Fruit fly (Drosophila melanogaster) whole organism, embryonic: Measurements from ENCODE around the gene RpS3.
A peak's percentile ranks its signal among the peaks of the same experiment; 100 is the strongest.

Experiments
- CG10209 ChIP-seq: fragments of 200-800 bp; sonication (Bioruptor generic); optimal IDR thresholded peaks from 3 replicates; lab custom pipeline; 2017; ENCODE audit warnings: missing biosample characterization, mild to moderate bottlenecking, missing genetic modification characterization, missing genetic modification reagents
- CG10462 ChIP-seq: fragments of 200-800 bp; sonication (Bioruptor generic); optimal IDR thresholded peaks from 2 replicates; lab custom pipeline; 2016; ENCODE audit warnings: missing biosample characterization, missing genetic modification characterization
- CG11560 ChIP-seq: fragments of 200-800 bp; sonication (Bioruptor generic); IDR thresholded peaks from 3 replicates; pipeline ENCODE4 v1.3.6; 2022; ENCODE audit warnings: missing biosample characterization, missing genetic modification characterization
- CG14667 ChIP-seq: fragments of 200-800 bp; sonication (Bioruptor generic); IDR thresholded peaks from 2 replicates; pipeline ENCODE4 v1.3.6; 2022; ENCODE audit warnings: missing biosample characterization, missing genetic modification characterization
- CG16813 ChIP-seq: fragments of 200-800 bp; sonication (Bioruptor generic); IDR thresholded peaks from 3 replicates; pipeline ENCODE4 v1.3.6; 2022; ENCODE audit warnings: missing biosample characterization, missing genetic modification characterization; ENCODE audit not compliant: partially characterized antibody
- CG16815 ChIP-seq: fragments of 200-800 bp; sonication (Bioruptor generic); optimal IDR thresholded peaks from 3 replicates; lab custom pipeline; 2017; ENCODE audit warnings: missing biosample characterization, mild to moderate bottlenecking, missing genetic modification characterization
- CG17385 ChIP-seq: fragments of 200-800 bp; sonication (Bioruptor generic); optimal IDR thresholded peaks from 3 replicates; lab custom pipeline; 2018; ENCODE audit warnings: missing biosample characterization, mild to moderate bottlenecking, missing genetic modification characterization
- CG17802 ChIP-seq: fragments of 200-800 bp; sonication (Bioruptor generic); optimal IDR thresholded peaks from 2 replicates; lab custom pipeline; 2018; ENCODE audit warnings: missing biosample characterization, mild to moderate bottlenecking, missing genetic modification characterization, moderate library complexity
- CG32532 ChIP-seq: fragments of 200-800 bp; sonication (Bioruptor generic); IDR thresholded peaks from 2 replicates; pipeline ENCODE4 v1.3.6; 2022; ENCODE audit warnings: missing biosample characterization, missing genetic modification characterization
- CG3838 ChIP-seq: fragments of 200-800 bp; sonication (Bioruptor generic); optimal IDR thresholded peaks from 3 replicates; lab custom pipeline; 2016; ENCODE audit warnings: missing biosample characterization, missing genetic modification characterization
- CG6683 ChIP-seq: fragments of 200-800 bp; sonication (Bioruptor generic); optimal IDR thresholded peaks from 2 replicates; lab custom pipeline; 2017; ENCODE audit warnings: missing biosample characterization, mild to moderate bottlenecking, missing genetic modification characterization, missing genetic modification reagents
- CG6765 ChIP-seq: fragments of 200-800 bp; sonication (Bioruptor generic); optimal IDR thresholded peaks from 3 replicates; lab custom pipeline; 2017; ENCODE audit warnings: missing biosample characterization, mild to moderate bottlenecking, missing genetic modification characterization
- CG6791 ChIP-seq: fragments of 200-800 bp; sonication (Bioruptor generic); IDR thresholded peaks from 3 replicates; pipeline ENCODE4 v1.3.6; 2022; ENCODE audit warnings: missing biosample characterization, missing genetic modification characterization; ENCODE audit not compliant: partially characterized antibody
- CG7372 ChIP-seq: fragments of 200-800 bp; sonication (Bioruptor generic); IDR thresholded peaks from 2 replicates; pipeline ENCODE4 v1.3.6; 2022; ENCODE audit warnings: missing biosample characterization, missing genetic modification characterization
- CG7963 ChIP-seq: fragments of 200-800 bp; sonication (Bioruptor generic); IDR thresholded peaks from 3 replicates; pipeline ENCODE4 v1.3.6; 2022; ENCODE audit warnings: missing biosample characterization, missing genetic modification characterization; ENCODE audit not compliant: partially characterized antibody
- CG8359 ChIP-seq: fragments of 200-800 bp; sonication (Bioruptor generic); optimal IDR thresholded peaks from 2 replicates; lab custom pipeline; 2017; ENCODE audit warnings: missing biosample characterization, mild to moderate bottlenecking, missing genetic modification characterization, borderline replicate concordance
- CG8924 ChIP-seq: fragments of 200-800 bp; optimal IDR thresholded peaks from 3 replicates; lab custom pipeline; 2019; ENCODE audit warnings: missing biosample characterization, mild to moderate bottlenecking, missing genetic modification characterization, moderate library complexity
- Camta ChIP-seq: fragments of 200-800 bp; sonication (Bioruptor generic); optimal IDR thresholded peaks from 2 replicates; lab custom pipeline; 2016; ENCODE audit warnings: missing biosample characterization, missing genetic modification characterization
- CrebB ChIP-seq: fragments of 200-800 bp; sonication (Bioruptor generic); optimal IDR thresholded peaks from 3 replicates; lab custom pipeline; 2018; ENCODE audit warnings: missing biosample characterization, mild to moderate bottlenecking, missing genetic modification characterization
- D19B ChIP-seq: fragments of 200-800 bp; sonication (Bioruptor generic); optimal IDR thresholded peaks from 2 replicates; lab custom pipeline; 2017; ENCODE audit warnings: missing biosample characterization, mild to moderate bottlenecking, missing genetic modification characterization
- Dek ChIP-seq: fragments of 200-800 bp; sonication (Bioruptor generic); optimal IDR thresholded peaks from 3 replicates; lab custom pipeline; 2019; ENCODE audit warnings: missing biosample characterization, mild to moderate bottlenecking, missing genetic modification characterization, moderate library complexity
- HLH3B ChIP-seq: fragments of 200-800 bp; sonication (Bioruptor generic); IDR thresholded peaks from 2 replicates; pipeline ENCODE4 v1.3.6; 2022; ENCODE audit warnings: missing biosample characterization, missing genetic modification characterization
- Neu2 ChIP-seq: fragments of 200-800 bp; sonication (Bioruptor generic); optimal IDR thresholded peaks from 3 replicates; lab custom pipeline; 2016; ENCODE audit warnings: missing biosample characterization, missing genetic modification characterization, borderline replicate concordance
- Usf ChIP-seq: fragments of 200-800 bp; sonication (Bioruptor generic); optimal IDR thresholded peaks from 2 replicates; lab custom pipeline; 2017; ENCODE audit warnings: missing genotype, missing biosample characterization, missing genetic modification characterization
- YL-1 ChIP-seq: fragments of 200-800 bp; sonication (Bioruptor generic); optimal IDR thresholded peaks from 3 replicates; lab custom pipeline; 2017; ENCODE audit warnings: missing biosample characterization, mild to moderate bottlenecking, missing genetic modification characterization
- ac ChIP-seq: fragments of 200-800 bp; sonication (Bioruptor generic); optimal IDR thresholded peaks from 3 replicates; lab custom pipeline; 2017; ENCODE audit warnings: missing biosample characterization, mild to moderate bottlenecking, missing genetic modification characterization
- amos ChIP-seq: fragments of 200-800 bp; sonication (Bioruptor generic); IDR thresholded peaks from 2 replicates; pipeline ENCODE4 v1.3.6; 2022; ENCODE audit warnings: missing biosample characterization, missing genetic modification characterization; ENCODE audit not compliant: partially characterized antibody
- ap ChIP-seq: fragments of 200-800 bp; sonication (Bioruptor generic); IDR thresholded peaks from 2 replicates; pipeline ENCODE4 v1.3.6; 2022; ENCODE audit warnings: missing biosample characterization, missing genetic modification characterization
- ase ChIP-seq: fragments of 200-800 bp; sonication (Bioruptor generic); IDR thresholded peaks from 3 replicates; pipeline ENCODE4 v1.3.6; 2022; ENCODE audit warnings: missing biosample characterization, missing genetic modification characterization
- bcd ChIP-seq: fragments of 200-800 bp; sonication (Bioruptor generic); optimal IDR thresholded peaks from 2 replicates; lab custom pipeline; 2017; ENCODE audit warnings: missing biosample characterization, mild to moderate bottlenecking, missing genetic modification characterization
- chinmo ChIP-seq: fragments of 200-800 bp; sonication (Bioruptor generic); IDR thresholded peaks from 4 replicates; pipeline ENCODE4 v1.3.6; 2022; ENCODE audit warnings: missing biosample characterization, missing genetic modification characterization; ENCODE audit not compliant: partially characterized antibody
- chm ChIP-seq: fragments of 200-800 bp; sonication (Bioruptor generic); IDR thresholded peaks from 2 replicates; pipeline ENCODE4 v1.3.6; 2022; ENCODE audit warnings: missing biosample characterization, missing genetic modification characterization
- da ChIP-seq: fragments of 200-800 bp; sonication (Bioruptor generic); optimal IDR thresholded peaks from 2 replicates; lab custom pipeline; 2016; ENCODE audit warnings: missing biosample characterization, missing genetic modification characterization
- dm ChIP-seq: fragments of 200-800 bp; sonication (Bioruptor generic); optimal IDR thresholded peaks from 3 replicates; lab custom pipeline; 2016; ENCODE audit warnings: missing biosample characterization, missing genetic modification characterization
- dmrt99B ChIP-seq: fragments of 200-800 bp; sonication (Bioruptor generic); optimal IDR thresholded peaks from 2 replicates; lab custom pipeline; 2018; ENCODE audit warnings: missing biosample characterization, mild to moderate bottlenecking, missing genetic modification characterization, moderate library complexity
- gcm ChIP-seq: fragments of 200-800 bp; sonication (Bioruptor generic); optimal IDR thresholded peaks from 2 replicates; lab custom pipeline; 2019; ENCODE audit warnings: missing biosample characterization, mild to moderate bottlenecking, missing genetic modification characterization, moderate library complexity
- grn ChIP-seq: fragments of 200-800 bp; sonication (Bioruptor generic); optimal IDR thresholded peaks from 3 replicates; lab custom pipeline; 2017; ENCODE audit warnings: missing biosample characterization, missing genetic modification characterization
- hth ChIP-seq: fragments of >200 bp; optimal IDR thresholded peaks from 2 replicates; lab custom pipeline; 2017; ENCODE audit warnings: inconsistent platforms
- pho ChIP-seq: fragments of 200-800 bp; sonication (Bioruptor generic); optimal IDR thresholded peaks from 2 replicates; lab custom pipeline; 2016; ENCODE audit warnings: missing biosample characterization, missing genetic modification characterization
- pnt ChIP-seq: fragments of 200-800 bp; sonication (Bioruptor generic); optimal IDR thresholded peaks from 3 replicates; lab custom pipeline; 2016; ENCODE audit warnings: missing biosample characterization, missing genetic modification characterization
- run ChIP-seq: fragments of 200-800 bp; sonication (Bioruptor generic); optimal IDR thresholded peaks from 3 replicates; lab custom pipeline; 2018; ENCODE audit warnings: missing biosample characterization, mild to moderate bottlenecking, missing genetic modification characterization
- slp2 ChIP-seq: fragments of 200-800 bp; sonication (Bioruptor generic); optimal IDR thresholded peaks from 2 replicates; lab custom pipeline; 2016; ENCODE audit warnings: missing biosample characterization, missing genetic modification characterization
- sna ChIP-seq: fragments of 200-800 bp; sonication (Bioruptor generic); IDR thresholded peaks from 2 replicates; pipeline ENCODE4 v1.3.6; 2022; ENCODE audit warnings: missing biosample characterization, missing genetic modification characterization; ENCODE audit not compliant: partially characterized antibody
- ssp ChIP-seq: fragments of 200-800 bp; sonication (Bioruptor generic); IDR thresholded peaks from 2 replicates; pipeline ENCODE4 v1.3.6; 2022; ENCODE audit warnings: missing biosample characterization, missing genetic modification characterization
- sug ChIP-seq: fragments of 200-800 bp; optimal IDR thresholded peaks from 2 replicates; lab custom pipeline; 2019; ENCODE audit warnings: missing biosample characterization, mild to moderate bottlenecking, missing genetic modification characterization, moderate library complexity
- trh ChIP-seq: fragments of 200-800 bp; sonication (Bioruptor generic); optimal IDR thresholded peaks from 2 replicates; lab custom pipeline; 2016; ENCODE audit warnings: missing biosample characterization, missing genetic modification characterization
- twi ChIP-seq: fragments of 200-800 bp; optimal IDR thresholded peaks from 2 replicates; lab custom pipeline; 2019; ENCODE audit warnings: missing biosample characterization, mild to moderate bottlenecking, missing genetic modification characterization, moderate library complexity
- wek ChIP-seq: fragments of 200-800 bp; sonication (Bioruptor generic); optimal IDR thresholded peaks from 3 replicates; lab custom pipeline; 2018; ENCODE audit warnings: missing biosample characterization, mild to moderate bottlenecking, missing genetic modification characterization, moderate library complexity
- zf30C ChIP-seq: fragments of 200-800 bp; sonication (Bioruptor generic); optimal IDR thresholded peaks from 3 replicates; lab custom pipeline; 2018; ENCODE audit warnings: missing biosample characterization, mild to moderate bottlenecking, missing genetic modification characterization

Gene RpS3

dm6 chr3R:23332535-23333333, 25.9 kb upstream of the RpS3 start (continued):
- TF ChIP-seq pnt (GFP tag; lab: Kevin White, UChicago) (no peak), bcd (GFP tag; lab: Kevin White, UChicago) (peak; percentile 60), CG17802 (tag; lab: Kevin White, UChicago) (no peak), wek (GFP tag; lab: Kevin White, UChicago) (no peak), CG7963 (GFP tag; lab: Robert Waterston, UW) (no peak), D19B (peak; percentile 36), slp2 (peak; percentile 24), Dek (tag; lab: Kevin White, UChicago) (peak; percentile 26), ase (GFP tag; lab: Robert Waterston, UW) (no peak), Neu2 (no peak), CG6683 (GFP tag; lab: Kevin White, UChicago) (peak; percentile 7), sug (tag; lab: Kevin White, UChicago) (no peak), zf30C (GFP tag; lab: Kevin White, UChicago) (peak; percentile 59), CG7372 (GFP tag; lab: Robert Waterston, UW) (no peak), hth (lab: Kevin White, UChicago) (no peak), pho (GFP tag; lab: Kevin White, UChicago) (peak; percentile 29), CG8924 (peak; percentile 57), YL-1 (no peak), CG16813 (GFP tag; lab: Robert Waterston, UW) (no peak), CG10462 (GFP tag; lab: Kevin White, UChicago) (no peak), da (GFP tag; lab: Kevin White, UChicago) (no peak), ssp (GFP tag; lab: Robert Waterston, UW) (0 out of 2 replicates have a peak, but pooled peaks have one; percentile 9), ap (GFP tag; lab: Robert Waterston, UW) (no peak), trh (no peak), CG14667 (no peak), gcm (GFP tag; lab: Kevin White, UChicago) (no peak), chinmo (GFP tag; lab: Robert Waterston, UW) (no peak), twi (tag; lab: Kevin White, UChicago) (no peak), Camta (GFP tag; lab: Kevin White, UChicago) (peak; percentile 45), CG16815 (GFP tag; lab: Kevin White, UChicago) (no peak), Usf (GFP tag; lab: Kevin White, UChicago) (no peak), grn (no peak), CG6765 (no peak), CG10209 (peak; percentile 56), run (tag; lab: Kevin White, UChicago) (no peak), CG6791 (GFP tag; lab: Robert Waterston, UW) (no peak), dm (GFP tag; lab: Kevin White, UChicago) (no peak), CG3838 (GFP tag; lab: Kevin White, UChicago) (no peak), sna (GFP tag; lab: Robert Waterston, UW) (no peak), CG8359 (GFP tag; lab: Kevin White, UChicago) (peak; percentile 47), amos (GFP tag; lab: Robert Waterston, UW) (no peak), CG32532 (GFP tag; lab: Robert Waterston, UW) (peak; percentile 22; the same call in 1 of the 2 replicates), ac (GFP tag; lab: Kevin White, UChicago) (no peak), CG17385 (GFP tag; lab: Kevin White, UChicago) (peak; percentile 49), chm (GFP tag; lab: Robert Waterston, UW) (no peak), HLH3B (GFP tag; lab: Robert Waterston, UW) (peak; percentile 39; the same call in 1 of the 2 replicates), CrebB (tag; lab: Kevin White, UChicago) (peak; percentile 39), dmrt99B (tag; lab: Kevin White, UChicago) (peak; percentile 73), CG11560 (tag; lab: Robert Waterston, UW) (no peak)
